Worm (Caenorhabditis elegans) whole organism, L4 larva: ENCODE measurements around the gene str-106.

Experiments used
- attf-4 ChIP-seq: sonication (generic microtip); optimal IDR thresholded peaks from 3 replicates; lab custom pipeline; 2017; ENCODE audit warnings: missing biosample characterization, missing genetic modification characterization
- ctbp-1 ChIP-seq: fragments of 200-800 bp; sonication (Bioruptor generic); IDR thresholded peaks from 2 replicates; pipeline ENCODE4 v1.3.6; 2022; ENCODE audit warnings: missing genetic modification reagents, missing genetic modification characterization, missing compliant biosample characterization
- daf-12 ChIP-seq: fragments of 150-350 bp; optimal IDR thresholded peaks from 2 replicates; lab custom pipeline; 2014; ENCODE audit warnings: missing biosample characterization, missing genetic modification reagents, missing genetic modification characterization
- hmg-1.1 ChIP-seq: fragments of 200-800 bp; sonication (Bioruptor generic); IDR thresholded peaks from 2 replicates; pipeline ENCODE4 v1.3.6; 2022; ENCODE audit warnings: missing genetic modification reagents, missing genetic modification characterization, missing compliant biosample characterization
- jun-1 ChIP-seq: fragments of 150-350 bp; optimal IDR thresholded peaks from 2 replicates; lab custom pipeline; 2014; ENCODE audit warnings: missing biosample characterization, missing genetic modification reagents, missing genetic modification characterization
- lin-13 ChIP-seq: fragments of 150-350 bp; optimal IDR thresholded peaks from 2 replicates; lab custom pipeline; 2014; ENCODE audit warnings: missing biosample characterization, missing genetic modification reagents, missing genetic modification characterization
- lin-15B ChIP-seq: fragments of 150-350 bp; sonication (generic microtip); optimal IDR thresholded peaks from 3 replicates; lab custom pipeline; 2014; ENCODE audit warnings: missing biosample characterization, missing genetic modification characterization
- lsy-2 ChIP-seq, 2 experiments: fragments of 150-350 bp in 1 of 2; sonication (generic microtip) in 1 of 2; optimal IDR thresholded peaks; 2 replicates each; lab custom pipeline; 2014 to 2017; ENCODE audit warnings: missing biosample characterization in 2 of 2, missing genetic modification characterization in 2 of 2
- nhr-76 ChIP-seq: fragments of 150-350 bp; optimal IDR thresholded peaks from 2 replicates; lab custom pipeline; 2014; ENCODE audit warnings: missing biosample characterization, missing genetic modification characterization
- rbr-2 ChIP-seq: sonication (generic microtip); optimal IDR thresholded peaks from 2 replicates; lab custom pipeline; 2016; ENCODE audit warnings: missing genotype, missing genetic modification characterization, missing compliant biosample characterization
- tra-1 ChIP-seq: fragments of 200-800 bp; sonication (Bioruptor generic); IDR thresholded peaks from 2 replicates; pipeline ENCODE4 v1.3.6; 2022; ENCODE audit warnings: missing genetic modification reagents, missing genetic modification characterization, missing compliant biosample characterization

- no peak for TF ChIP-seq jun-1 (tag; lab: Kevin White, UChicago)
- no peak for TF ChIP-seq lin-13 (GFP tag; lab: Kevin White, UChicago)
- no peak for TF ChIP-seq tra-1 (GFP tag; lab: Robert Waterston, UW)
- TF ChIP-seq ctbp-1 (GFP tag; lab: Robert Waterston, UW) = no peak
- TF ChIP-seq lin-15B = no peak
- TF ChIP-seq hmg-1.1 (GFP tag; lab: Robert Waterston, UW) = no peak
- TF ChIP-seq nhr-76 (tag; lab: Kevin White, UChicago) = no peak
- TF ChIP-seq rbr-2 (tag; lab: Kevin White, UChicago) = no peak
- no peak for TF ChIP-seq lsy-2 (tag; optimal IDR thresholded peaks at IDR 0.05; lab: Kevin White, UChicago)
- no peak for TF ChIP-seq attf-4
- no peak for TF ChIP-seq daf-12 (tag; lab: Kevin White, UChicago)
These were observed 16.7 kb upstream of the str-106 start, which contains the start of gene F10A3.12 for ce11 chrV:16163719-16164118.
